Fruit fly (Drosophila melanogaster) whole organism, embryonic: ENCODE measurements around the gene CG42852.

Experiments used
- Blimp-1 ChIP-seq: fragments of 200-800 bp; sonication (Bioruptor generic); optimal IDR thresholded peaks from 3 replicates; lab custom pipeline; 2018; ENCODE audit warnings: missing biosample characterization, missing genetic modification characterization, mild to moderate bottlenecking, moderate library complexity, missing genetic modification reagents
- CG10565 ChIP-seq: fragments of 200-800 bp; sonication (Bioruptor generic); optimal IDR thresholded peaks from 3 replicates; lab custom pipeline; 2016; ENCODE audit warnings: missing biosample characterization, mild to moderate bottlenecking, missing genetic modification characterization
- CG11456 ChIP-seq: fragments of 200-800 bp; sonication (Bioruptor generic); IDR thresholded peaks from 3 replicates; pipeline ENCODE4 v1.3.6; 2022; ENCODE audit warnings: missing biosample characterization, missing genetic modification characterization
- CG11723 ChIP-seq: fragments of 200-800 bp; sonication (Bioruptor generic); optimal IDR thresholded peaks from 2 replicates; lab custom pipeline; 2017; ENCODE audit warnings: missing biosample characterization, mild to moderate bottlenecking, missing genetic modification characterization
- CG12391 ChIP-seq: fragments of 200-800 bp; sonication (Bioruptor generic); optimal IDR thresholded peaks from 3 replicates; lab custom pipeline; 2018; ENCODE audit warnings: missing biosample characterization, mild to moderate bottlenecking, missing genetic modification characterization, moderate library complexity
- CG14014 ChIP-seq: fragments of 200-800 bp; sonication (Bioruptor generic); IDR thresholded peaks from 2 replicates; pipeline ENCODE4 v1.3.6; 2022; ENCODE audit warnings: missing biosample characterization, missing genetic modification characterization
- CG14710 ChIP-seq: fragments of 200-800 bp; sonication (Bioruptor generic); optimal IDR thresholded peaks from 3 replicates; lab custom pipeline; 2019; ENCODE audit warnings: missing biosample characterization, mild to moderate bottlenecking, missing genetic modification characterization, moderate library complexity
- CG16863 ChIP-seq: fragments of 200-800 bp; sonication (Bioruptor generic); optimal IDR thresholded peaks from 3 replicates; lab custom pipeline; 2016; ENCODE audit warnings: missing biosample characterization, missing genetic modification characterization
- CG17359 ChIP-seq: fragments of 200-800 bp; sonication (Bioruptor generic); optimal IDR thresholded peaks from 3 replicates; lab custom pipeline; 2018; ENCODE audit warnings: missing biosample characterization, mild to moderate bottlenecking, missing genetic modification characterization, moderate library complexity
- CG18476 ChIP-seq: fragments of 200-800 bp; sonication (Bioruptor generic); optimal IDR thresholded peaks from 2 replicates; lab custom pipeline; 2016; ENCODE audit warnings: missing biosample characterization, mild to moderate bottlenecking, missing genetic modification characterization
- CG3065 ChIP-seq: fragments of 200-800 bp; sonication (Bioruptor generic); optimal IDR thresholded peaks from 2 replicates; lab custom pipeline; 2016; ENCODE audit warnings: missing biosample characterization, missing genetic modification characterization
- CG31224 ChIP-seq: fragments of 200-800 bp; sonication (Bioruptor generic); IDR thresholded peaks from 2 replicates; pipeline ENCODE4 v1.3.6; 2022; ENCODE audit warnings: missing biosample characterization, missing genetic modification characterization
- CG4707 ChIP-seq: fragments of 200-800 bp; sonication (Bioruptor generic); optimal IDR thresholded peaks from 2 replicates; lab custom pipeline; 2018; ENCODE audit warnings: missing biosample characterization, mild to moderate bottlenecking, missing genetic modification characterization, moderate library complexity
- CG5245 ChIP-seq: fragments of 200-800 bp; sonication (Bioruptor generic); optimal IDR thresholded peaks from 3 replicates; lab custom pipeline; 2016; ENCODE audit warnings: missing biosample characterization, missing genetic modification characterization
- CG5953 ChIP-seq: fragments of 200-800 bp; sonication (Bioruptor generic); IDR thresholded peaks from 2 replicates; pipeline ENCODE4 v1.3.6; 2022; ENCODE audit warnings: missing biosample characterization, missing genetic modification characterization
- CG6175 ChIP-seq: fragments of 200-800 bp; sonication (Bioruptor generic); IDR thresholded peaks from 3 replicates; pipeline ENCODE4 v1.3.6; 2022; ENCODE audit warnings: missing biosample characterization, missing genetic modification characterization
- CG8765 ChIP-seq: fragments of 200-800 bp; sonication (Bioruptor generic); IDR thresholded peaks from 2 replicates; pipeline ENCODE4 v1.3.6; 2022; ENCODE audit warnings: missing biosample characterization, missing genetic modification characterization
- CG9727 ChIP-seq: fragments of 200-800 bp; sonication (Bioruptor generic); optimal IDR thresholded peaks from 3 replicates; lab custom pipeline; 2017; ENCODE audit warnings: missing biosample characterization, mild to moderate bottlenecking, missing genetic modification characterization
- Chrac-16 ChIP-seq: fragments of 200-800 bp; sonication (Bioruptor generic); optimal IDR thresholded peaks from 3 replicates; lab custom pipeline; 2016; ENCODE audit warnings: missing biosample characterization, missing genetic modification characterization
- Dbx ChIP-seq: fragments of 200-800 bp; sonication (Bioruptor generic); IDR thresholded peaks from 3 replicates; pipeline ENCODE4 v1.3.6; 2022; ENCODE audit warnings: missing biosample characterization, missing genetic modification characterization
- Dip3 ChIP-seq: fragments of 200-800 bp; sonication (Bioruptor generic); optimal IDR thresholded peaks from 3 replicates; lab custom pipeline; 2016; ENCODE audit warnings: missing biosample characterization, missing genetic modification characterization
- Dll ChIP-seq: fragments of 200-800 bp; sonication (Bioruptor generic); IDR thresholded peaks from 4 replicates; pipeline ENCODE4 v1.3.6; 2022; ENCODE audit warnings: missing biosample characterization, missing genetic modification characterization; ENCODE audit not compliant: partially characterized antibody
- Doc2 ChIP-seq: fragments of 200-800 bp; sonication (Bioruptor generic); IDR thresholded peaks from 2 replicates; pipeline ENCODE4 v1.3.6; 2022; ENCODE audit warnings: missing biosample characterization, missing genetic modification characterization
- GATAe ChIP-seq: fragments of 200-800 bp; sonication (Bioruptor generic); conservative IDR thresholded peaks from 2 replicates; pipeline ENCODE4 v1.3.6; 2022; ENCODE audit warnings: missing biosample characterization, missing genetic modification characterization
- HLH3B ChIP-seq: fragments of 200-800 bp; sonication (Bioruptor generic); IDR thresholded peaks from 2 replicates; pipeline ENCODE4 v1.3.6; 2022; ENCODE audit warnings: missing biosample characterization, missing genetic modification characterization
- Hey ChIP-seq: fragments of 200-800 bp; sonication (Bioruptor generic); optimal IDR thresholded peaks from 3 replicates; lab custom pipeline; 2018; ENCODE audit warnings: missing biosample characterization, mild to moderate bottlenecking, missing genetic modification characterization
- MBD-R2 ChIP-seq: fragments of 200-800 bp; sonication (Bioruptor generic); IDR thresholded peaks from 2 replicates; pipeline ENCODE4 v1.3.6; 2022; ENCODE audit warnings: missing biosample characterization, missing genetic modification characterization
- Rfx ChIP-seq: fragments of 200-800 bp; sonication (Bioruptor generic); IDR thresholded peaks from 2 replicates; pipeline ENCODE4 v1.3.6; 2022; ENCODE audit warnings: missing biosample characterization, missing genetic modification characterization
- Scr ChIP-seq: fragments of 200-800 bp; sonication (Bioruptor generic); IDR thresholded peaks from 2 replicates; pipeline ENCODE4 v1.3.6; 2022; ENCODE audit warnings: missing biosample characterization, missing genetic modification characterization; ENCODE audit not compliant: partially characterized antibody
- TFAM ChIP-seq: fragments of 200-800 bp; sonication (Bioruptor generic); optimal IDR thresholded peaks from 2 replicates; lab custom pipeline; 2017; ENCODE audit warnings: missing biosample characterization, missing genetic modification characterization, inconsistent platforms
- Taf1 ChIP-seq: fragments of 200-800 bp; sonication (Bioruptor generic); IDR thresholded peaks from 2 replicates; pipeline ENCODE4 v1.3.6; 2022; ENCODE audit warnings: missing biosample characterization, missing genetic modification characterization
- abd-A ChIP-seq: fragments of 200-800 bp; sonication (Bioruptor generic); optimal IDR thresholded peaks from 3 replicates; lab custom pipeline; 2019; ENCODE audit warnings: missing biosample characterization, mild to moderate bottlenecking, missing genetic modification characterization, moderate library complexity
- cas ChIP-seq: fragments of 200-800 bp; sonication (Bioruptor generic); IDR thresholded peaks from 2 replicates; pipeline ENCODE4 v1.3.6; 2022; ENCODE audit warnings: missing biosample characterization, missing genetic modification characterization
- chinmo ChIP-seq: fragments of 200-800 bp; sonication (Bioruptor generic); IDR thresholded peaks from 4 replicates; pipeline ENCODE4 v1.3.6; 2022; ENCODE audit warnings: missing biosample characterization, missing genetic modification characterization; ENCODE audit not compliant: partially characterized antibody
- chm ChIP-seq: fragments of 200-800 bp; sonication (Bioruptor generic); IDR thresholded peaks from 2 replicates; pipeline ENCODE4 v1.3.6; 2022; ENCODE audit warnings: missing biosample characterization, missing genetic modification characterization
- disco-r ChIP-seq: fragments of 200-800 bp; sonication (Bioruptor generic); optimal IDR thresholded peaks from 2 replicates; lab custom pipeline; 2016; ENCODE audit warnings: missing biosample characterization, missing genetic modification characterization
- gcm ChIP-seq: fragments of 200-800 bp; sonication (Bioruptor generic); optimal IDR thresholded peaks from 2 replicates; lab custom pipeline; 2019; ENCODE audit warnings: missing biosample characterization, mild to moderate bottlenecking, missing genetic modification characterization, moderate library complexity
- gro ChIP-seq: fragments of 200-800 bp; sonication (Bioruptor generic); optimal IDR thresholded peaks from 2 replicates; lab custom pipeline; 2016; ENCODE audit warnings: missing biosample characterization, missing genetic modification characterization
- jumu ChIP-seq: fragments of 200-800 bp; sonication (Bioruptor generic); optimal IDR thresholded peaks from 3 replicates; lab custom pipeline; 2016; ENCODE audit warnings: missing biosample characterization, missing genetic modification characterization
- knrl ChIP-seq: fragments of 200-800 bp; sonication (Bioruptor generic); IDR thresholded peaks from 3 replicates; pipeline ENCODE4 v1.3.6; 2022; ENCODE audit warnings: missing biosample characterization, missing genetic modification characterization; ENCODE audit not compliant: partially characterized antibody
- lov ChIP-seq, 2 experiments: fragments of 200-800 bp in 1 of 2; fragments of >200 bp in 1 of 2; sonication (Bioruptor generic) in 1 of 2; IDR thresholded peaks in 1 of 2; optimal IDR thresholded peaks in 1 of 2; 2 replicates in 1 of 2; 3 replicates in 1 of 2; pipeline versions ENCODE4 v1.3.6 to Lab custom; 2017 to 2022; ENCODE audit warnings: missing biosample characterization in 1 of 2, missing genetic modification characterization in 1 of 2
- mirr ChIP-seq: fragments of 200-800 bp; sonication (Bioruptor generic); optimal IDR thresholded peaks from 3 replicates; lab custom pipeline; 2018; ENCODE audit warnings: missing biosample characterization, mild to moderate bottlenecking, missing genetic modification characterization
- peb ChIP-seq: fragments of 200-800 bp; sonication (Bioruptor generic); IDR thresholded peaks from 2 replicates; pipeline ENCODE4 v1.3.6; 2022; ENCODE audit warnings: missing biosample characterization, missing genetic modification characterization
- pzg ChIP-seq: fragments of 200-800 bp; sonication (Bioruptor generic); optimal IDR thresholded peaks from 3 replicates; lab custom pipeline; 2018; ENCODE audit warnings: missing biosample characterization, mild to moderate bottlenecking, missing genetic modification characterization, moderate library complexity
- shn ChIP-seq: fragments of 200-800 bp; sonication (Bioruptor generic); optimal IDR thresholded peaks from 3 replicates; lab custom pipeline; 2016; ENCODE audit warnings: missing biosample characterization, missing genetic modification characterization
- stc ChIP-seq: fragments of 200-800 bp; sonication (Bioruptor generic); IDR thresholded peaks from 2 replicates; pipeline ENCODE4 v1.3.6; 2022; ENCODE audit warnings: missing biosample characterization, missing genetic modification characterization
- tll ChIP-seq, 2 experiments: fragments of 200-800 bp in 1 of 2; fragments of >200 bp in 1 of 2; sonication (Bioruptor generic) in 1 of 2; optimal IDR thresholded peaks; 2 replicates each; lab custom pipeline; 2017 to 2019; ENCODE audit warnings: missing biosample characterization in 2 of 2, missing genetic modification characterization in 2 of 2, mild to moderate bottlenecking in 1 of 2, moderate library complexity in 1 of 2
- tup ChIP-seq: fragments of 200-800 bp; sonication (Bioruptor generic); optimal IDR thresholded peaks from 2 replicates; lab custom pipeline; 2016; ENCODE audit warnings: missing biosample characterization, mild to moderate bottlenecking, missing genetic modification characterization, moderate library complexity
- unc-4 ChIP-seq: fragments of 200-800 bp; sonication (Bioruptor generic); IDR thresholded peaks from 2 replicates; pipeline ENCODE4 v1.3.6; 2022; ENCODE audit warnings: missing biosample characterization, missing genetic modification characterization; ENCODE audit not compliant: partially characterized antibody
- wdn ChIP-seq: fragments of 200-800 bp; sonication (Bioruptor generic); IDR thresholded peaks from 2 replicates; pipeline ENCODE4 v1.3.6; 2022; ENCODE audit warnings: missing biosample characterization, missing genetic modification characterization

Gene CG42852

dm6 chr3L:16769866-16770265, 14.6 kb downstream of the CG42852 start (continued):
- TF ChIP-seq Scr (no peak), Blimp-1 (GFP tag; lab: Kevin White, UChicago) (no peak), unc-4 (no peak), CG16863 (peak; percentile 41), CG11456 (no peak), Hey (tag; lab: Kevin White, UChicago) (peak; percentile 48), gro (GFP tag; lab: Kevin White, UChicago) (no peak), shn (GFP tag; lab: Kevin White, UChicago) (peak; percentile 39), Taf1 (GFP tag; lab: Robert Waterston, UW) (no peak), peb (GFP tag; lab: Robert Waterston, UW) (no peak), CG31224 (GFP tag; lab: Robert Waterston, UW) (no peak), gcm (GFP tag; lab: Kevin White, UChicago) (peak; percentile 32), Chrac-16 (no peak), HLH3B (GFP tag; lab: Robert Waterston, UW) (no peak), jumu (GFP tag; lab: Kevin White, UChicago) (peak; percentile 3), Dbx (GFP tag; lab: Robert Waterston, UW) (no peak), CG17359 (tag; lab: Kevin White, UChicago) (peak; percentile 36), pzg (GFP tag; lab: Kevin White, UChicago) (no peak), chm (GFP tag; lab: Robert Waterston, UW) (peak; percentile 49; the same call in 1 of the 2 replicates), tll (GFP tag; optimal IDR thresholded peaks at IDR 0.05; lab: Kevin White, UChicago) (peak in 1 of 2 experiments; percentile 90), stc (GFP tag; lab: Robert Waterston, UW) (0 out of 2 replicates have a peak, but pooled peaks have one; percentile 23), CG14014 (0 out of 2 replicates have a peak, but pooled peaks have one; percentile 25), abd-A (peak; percentile 72), wdn (GFP tag; lab: Robert Waterston, UW) (no peak), CG4707 (GFP tag; lab: Kevin White, UChicago) (peak; percentile 68), tup (GFP tag; lab: Kevin White, UChicago) (no peak), TFAM (GFP tag; lab: Kevin White, UChicago) (peak; percentile 40), knrl (GFP tag; lab: Robert Waterston, UW) (0 out of 3 replicates have a peak, but pooled peaks have one; percentile 37), cas (GFP tag; lab: Robert Waterston, UW) (no peak), lov (optimal IDR thresholded peaks at IDR 0.05; lab: Kevin White, UChicago) (no peak), lov (GFP tag; IDR thresholded peaks at IDR 0.05; lab: Robert Waterston, UW) (peak; percentile 57; the same call in 1 of the 3 replicates), CG8765 (GFP tag; lab: Robert Waterston, UW) (no peak), CG11723 (GFP tag; lab: Kevin White, UChicago) (peak; percentile 17), CG5245 (GFP tag; lab: Kevin White, UChicago) (peak; percentile 43), mirr (peak; percentile 64), Dll (GFP tag; lab: Robert Waterston, UW) (no peak), disco-r (GFP tag; lab: Kevin White, UChicago) (no peak), CG10565 (GFP tag; lab: Kevin White, UChicago) (no peak), Rfx (peak; percentile 46), CG6175 (no peak), CG18476 (GFP tag; lab: Kevin White, UChicago) (no peak), CG3065 (GFP tag; lab: Kevin White, UChicago) (no peak), Doc2 (GFP tag; lab: Robert Waterston, UW) (no peak), CG5953 (GFP tag; lab: Robert Waterston, UW) (no peak), GATAe (GFP tag; lab: Robert Waterston, UW) (no peak), Dip3 (GFP tag; lab: Kevin White, UChicago) (no peak), CG9727 (peak; percentile 18), chinmo (0 out of 4 replicates have a peak, but pooled peaks have one; percentile 67), CG12391 (tag; lab: Kevin White, UChicago) (no peak), CG14710 (tag; lab: Kevin White, UChicago) (no peak), MBD-R2 (GFP tag; lab: Robert Waterston, UW) (no peak)
